Worm (Caenorhabditis elegans): ENCODE measurements around the gene lin-56.

lin-56 gene

ce11 chrII:10447348-10448316, 2.2 kb upstream of the lin-56 start, which contains the start of gene ZK673.2:
TSS of gene ZK673.2 (plus strand) at chrII:10448266.
- TF ChIP-seq nhr-80 (tag; optimal IDR thresholded peaks at IDR 0.05) = peak; percentile 90
- no peak for TF ChIP-seq hmg-20 (GFP tag; IDR thresholded peaks at IDR 0.05)
- TF ChIP-seq tbp1 (GFP tag; optimal IDR thresholded peaks at IDR 0.05) = peak; percentile 29
- TF ChIP-seq tlf-1 (GFP tag; optimal IDR thresholded peaks at IDR 0.05) = no peak
- no peak for TF ChIP-seq ztf-25 (GFP tag; IDR thresholded peaks at IDR 0.05)
- peak; percentile 9; the same call in 1 of the 2 replicates for TF ChIP-seq madf-6 (GFP tag; IDR thresholded peaks at IDR 0.05)
- TF ChIP-seq lin-40 (tag; optimal IDR thresholded peaks at IDR 0.05) = peak; percentile 50
- TF ChIP-seq F49E8.2 (tag; optimal IDR thresholded peaks at IDR 0.05; ENCODE audit: insufficient read depth) = peak; percentile 13
- no peak for TF ChIP-seq ceh-79 (tag; optimal IDR thresholded peaks at IDR 0.05)
- TF ChIP-seq Y53G8AR.9 (GFP tag; conservative IDR thresholded peaks at IDR 0.05) = 0 out of 2 replicates have a peak, but pooled peaks have one; percentile 55
- TF ChIP-seq C06A6.2 (GFP tag; conservative IDR thresholded peaks at IDR 0.05) = 0 out of 2 replicates have a peak, but pooled peaks have one; percentile 11
- TF ChIP-seq dox-1 (GFP tag; IDR thresholded peaks at IDR 0.05) = peak; percentile 24; the same call in 1 of the 2 replicates
- TF ChIP-seq atf-7 (tag; optimal IDR thresholded peaks at IDR 0.05) = peak; percentile 78
- TF ChIP-seq ets-4 (GFP tag; optimal IDR thresholded peaks at IDR 0.05) = peak; percentile 23
- no peak for TF ChIP-seq repo-1 (tag; optimal IDR thresholded peaks at IDR 0.05)
- peak; percentile 80 for TF ChIP-seq ztf-22 (GFP tag; optimal IDR thresholded peaks at IDR 0.05)
- no peak for TF ChIP-seq hmg-1.2 (GFP tag; IDR thresholded peaks at IDR 0.05)
- peak in 1 of 2 experiments; percentile 35 for TF ChIP-seq let-607 (tag; optimal IDR thresholded peaks at IDR 0.05)
- peak; percentile 15; the same call in 1 of the 2 replicates for TF ChIP-seq mcd-1 (GFP tag; IDR thresholded peaks at IDR 0.05)
- TF ChIP-seq unc-62 (GFP tag; optimal IDR thresholded peaks at IDR 0.05) = peak; percentile 39
- TF ChIP-seq attf-5 (GFP tag; optimal IDR thresholded peaks at IDR 0.05) = peak; percentile 45
- peak; percentile 7 for TF ChIP-seq K12H6.12 (tag; optimal IDR thresholded peaks at IDR 0.05)
- TF ChIP-seq ztf-26 (tag; optimal IDR thresholded peaks at IDR 0.05) = peak; percentile 43
- TF ChIP-seq hrde-1 (tag; optimal IDR thresholded peaks at IDR 0.05; ENCODE audit: borderline replicate concordance) = no peak
- no peak for TF ChIP-seq egrh-3 (GFP tag; IDR thresholded peaks at IDR 0.05)
- peak; percentile 24; the same call in 1 of the 2 replicates for TF ChIP-seq cebp-1 (GFP tag; IDR thresholded peaks at IDR 0.05)
- TF ChIP-seq cebp-1 (tag; optimal IDR thresholded peaks at IDR 0.05) = peak; percentile 75

- TF ChIP-seq hsf-1 (GFP tag; IDR thresholded peaks at IDR 0.05) (0 out of 2 replicates have a peak, but pooled peaks have one; percentile 26), madf-6 (GFP tag; IDR thresholded peaks at IDR 0.05) (peak; percentile 34; the same call in 1 of the 2 replicates), nhr-90 (tag; optimal IDR thresholded peaks at IDR 0.05) (no peak), ceh-79 (tag; optimal IDR thresholded peaks at IDR 0.05) (no peak), athp-1 (tag; optimal IDR thresholded peaks at IDR 0.05) (peak; percentile 49), ama-1 (optimal IDR thresholded peaks at IDR 0.05) (peak; percentile 57), ama-1 (GFP tag; optimal IDR thresholded peaks at IDR 0.05) (no peak), ceh-91 (GFP tag; IDR thresholded peaks at IDR 0.05) (no peak), nfyb-1 (GFP tag; IDR thresholded peaks at IDR 0.05) (peak; percentile 66; the same call in 1 of the 2 replicates), him-1 (tag; optimal IDR thresholded peaks at IDR 0.05) (peak; percentile 26), lin-40 (tag; optimal IDR thresholded peaks at IDR 0.05) (no peak), lin-35 (GFP tag; optimal IDR thresholded peaks at IDR 0.05) (peak in 1 of 3 experiments; percentile 61), ceh-58 (GFP tag; IDR thresholded peaks at IDR 0.05) (no peak), mes-4 (tag; optimal IDR thresholded peaks at IDR 0.05) (no peak), mcd-1 (GFP tag; IDR thresholded peaks at IDR 0.05) (peak; percentile 64), rec-8 (tag; optimal IDR thresholded peaks at IDR 0.05) (peak in 1 of 2 experiments; percentile 13), attf-5 (GFP tag; optimal IDR thresholded peaks at IDR 0.05) (peak; percentile 55), cebp-1 (GFP tag; IDR thresholded peaks at IDR 0.05) (peak; percentile 8; the same call in 1 of the 2 replicates), cebp-1 (tag; optimal IDR thresholded peaks at IDR 0.05) (peak; percentile 63), egrh-3 (GFP tag; IDR thresholded peaks at IDR 0.05) (no peak), C06A6.2 (GFP tag; conservative IDR thresholded peaks at IDR 0.05) (0 out of 2 replicates have a peak, but pooled peaks have one; percentile 22), repo-1 (tag; optimal IDR thresholded peaks at IDR 0.05) (peak; percentile 86), ZK185.1 (tag; optimal IDR thresholded peaks at IDR 0.05; ENCODE audit: poor library complexity, severe bottlenecking) (peak; percentile 10), mel-28 (tag; optimal IDR thresholded peaks at IDR 0.05; ENCODE audit: borderline replicate concordance) (peak; percentile 68), Y56A3A.18 (GFP tag; IDR thresholded peaks at IDR 0.05) (peak; percentile 5; the same call in 1 of the 2 replicates), ztf-26 (tag; optimal IDR thresholded peaks at IDR 0.05) (peak; percentile 82), nhr-27 (tag; optimal IDR thresholded peaks at IDR 0.05) (no peak)
Observed at ce11 chrII:10450335-10450734, 528 bp downstream of the lin-56 start.

All from whole organism, young adult.